Worm (Caenorhabditis elegans): ENCODE data around the gene Y54B9A.1.

DNA sequence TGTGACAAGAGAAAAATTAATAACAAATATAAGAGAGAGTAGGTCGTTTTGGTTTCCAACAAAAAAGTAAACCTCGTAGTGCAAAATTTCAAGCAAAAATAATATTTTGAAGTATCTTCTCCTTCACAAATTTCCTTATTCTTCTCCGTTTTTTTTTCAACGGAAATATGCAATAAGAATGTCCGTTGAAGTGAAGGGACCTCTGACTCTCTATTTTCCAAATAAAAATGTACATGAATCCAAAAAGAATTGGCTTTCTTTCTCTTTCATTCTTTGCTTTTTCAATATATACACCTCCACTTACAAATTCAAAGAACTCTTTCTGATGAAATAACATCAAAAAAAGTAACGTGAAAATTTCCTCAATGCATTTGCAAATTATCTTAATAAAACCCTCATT, 22.7 kb downstream of the Y54B9A.1 start, which contains the start of gene F36D4.1:
- TF ChIP-seq ceh-32 (tag; optimal IDR thresholded peaks at IDR 0.05; ENCODE audit: poor library complexity) (no peak), jun-1 (tag; optimal IDR thresholded peaks at IDR 0.05) (no peak), zag-1 (tag; optimal IDR thresholded peaks at IDR 0.05) (no peak), lsy-2 (tag; optimal IDR thresholded peaks at IDR 0.05) (no peak), ces-1 (GFP tag; optimal IDR thresholded peaks at IDR 0.05) (no peak), mxl-2 (GFP tag; conservative IDR thresholded peaks at IDR 0.05) (no peak), lim-7 (GFP tag; IDR thresholded peaks at IDR 0.05) (no peak), lin-39 (tag; optimal IDR thresholded peaks at IDR 0.05) (no peak), fkh-10 (GFP tag; optimal IDR thresholded peaks at IDR 0.05) (no peak)

Measured in whole organism, L4 larva.